Worm (Caenorhabditis elegans) whole organism, L1 larva: ENCODE data around the gene K01D12.7.

Source experiments
- Y116A8C.19 ChIP-seq: sonication (generic microtip); optimal IDR thresholded peaks from 2 replicates; lab custom pipeline; 2016; ENCODE audit warnings: missing compliant biosample characterization, missing genetic modification characterization, borderline replicate concordance
- ama-1 ChIP-seq: fragments of 150-350 bp; optimal IDR thresholded peaks from 2 replicates; lab custom pipeline; 2014
- ceh-82 ChIP-seq, 3 experiments: fragments of 150-350 bp in 1 of 3; sonication (generic microtip) in 2 of 3; optimal IDR thresholded peaks; 2 replicates each; lab custom pipeline; 2014 to 2017; ENCODE audit warnings: missing biosample characterization in 3 of 3, missing genetic modification characterization in 3 of 3
- dpl-1 ChIP-seq, 3 experiments: fragments of 150-350 bp in 2 of 3; sonication (generic microtip) in 1 of 3; optimal IDR thresholded peaks; 2 replicates each; lab custom pipeline; 2014 to 2017; ENCODE audit warnings: missing biosample characterization in 3 of 3, missing genetic modification characterization in 3 of 3, missing genetic modification reagents in 3 of 3
- efl-1 ChIP-seq, 4 experiments: fragments of 150-350 bp; optimal IDR thresholded peaks in 3 of 4; peaks in 1 of 4; 1 replicate in 1 of 4; 2 replicates in 3 of 4; lab custom pipeline; 2014; ENCODE audit warnings: missing biosample characterization in 2 of 4, missing genetic modification characterization in 2 of 4, missing genetic modification reagents in 2 of 4
- egl-27 ChIP-seq, 2 experiments: fragments of 150-350 bp in 1 of 2; sonication (generic microtip); optimal IDR thresholded peaks; 3 replicates each; lab custom pipeline; 2017 to 2018; ENCODE audit warnings: missing biosample characterization in 2 of 2, missing genetic modification characterization in 2 of 2, missing genetic modification reagents in 2 of 2
- fkh-4 ChIP-seq: sonication (generic microtip); optimal IDR thresholded peaks from 2 replicates; lab custom pipeline; 2016; ENCODE audit warnings: missing compliant biosample characterization, missing genetic modification characterization, borderline replicate concordance
- fkh-8 ChIP-seq: sonication (generic microtip); optimal IDR thresholded peaks from 2 replicates; lab custom pipeline; 2016; ENCODE audit warnings: mild to moderate bottlenecking, missing genetic modification characterization, missing compliant biosample characterization
- pqm-1 ChIP-seq: sonication (generic microtip); optimal IDR thresholded peaks from 3 replicates; lab custom pipeline; 2017; ENCODE audit warnings: missing biosample characterization, missing genetic modification characterization
- rnt-1 ChIP-seq: sonication (generic microtip); optimal IDR thresholded peaks from 2 replicates; lab custom pipeline; 2016; ENCODE audit warnings: mild to moderate bottlenecking, missing genetic modification characterization, moderate library complexity, missing compliant biosample characterization
- skn-1 ChIP-seq: fragments of 150-350 bp; optimal IDR thresholded peaks from 2 replicates; lab custom pipeline; 2014; ENCODE audit warnings: missing biosample characterization, missing genetic modification characterization
- sup-37 ChIP-seq: fragments of 200-800 bp; sonication (Bioruptor generic); optimal IDR thresholded peaks from 2 replicates; lab custom pipeline; 2018; ENCODE audit warnings: mild to moderate bottlenecking, missing genetic modification characterization, missing compliant biosample characterization
- ztf-11 ChIP-seq, 2 experiments: sonication (generic microtip); optimal IDR thresholded peaks; 2 replicates each; lab custom pipeline; 2016 to 2017; ENCODE audit warnings: missing genetic modification characterization in 2 of 2, missing biosample characterization in 1 of 2, missing compliant biosample characterization in 1 of 2

- TF ChIP-seq rnt-1 = no peak
- no peak for TF ChIP-seq fkh-4 (tag; lab: Kevin White, UChicago)
- no peak for TF ChIP-seq egl-27 (tag; optimal IDR thresholded peaks at IDR 0.05; lab: Kevin White, UChicago)
- no peak for TF ChIP-seq efl-1 (optimal IDR thresholded peaks at IDR 0.05; lab: Kevin White, UChicago)
- TF ChIP-seq efl-1 (GFP tag; optimal IDR thresholded peaks at IDR 0.05 in 1 of 2; lab: Kevin White, UChicago) = no peak
- TF ChIP-seq ztf-11 (tag; optimal IDR thresholded peaks at IDR 0.05; lab: Kevin White, UChicago) = no peak
- TF ChIP-seq pqm-1 (tag; lab: Kevin White, UChicago) = no peak
- no peak for TF ChIP-seq dpl-1 (GFP tag; optimal IDR thresholded peaks at IDR 0.05; lab: Kevin White, UChicago)
- TF ChIP-seq ceh-82 (tag; optimal IDR thresholded peaks at IDR 0.05; lab: Kevin White, UChicago) = no peak
- no peak for TF ChIP-seq fkh-8 (tag; lab: Kevin White, UChicago)
- no peak for TF ChIP-seq skn-1
- TF ChIP-seq Y116A8C.19 = no peak
- TF ChIP-seq sup-37 = no peak
- no peak for TF ChIP-seq ama-1 (lab: Kevin White, UChicago)
These were observed 31.8 kb upstream of the K01D12.7 start for ce11 chrV:12433105-12433504.
